Worm (Caenorhabditis elegans): ENCODE measurements around the gene ugt-13.
A peak's percentile ranks its signal among the peaks of the same experiment; 100 is the strongest.

The ugt-13 gene

DNA sequence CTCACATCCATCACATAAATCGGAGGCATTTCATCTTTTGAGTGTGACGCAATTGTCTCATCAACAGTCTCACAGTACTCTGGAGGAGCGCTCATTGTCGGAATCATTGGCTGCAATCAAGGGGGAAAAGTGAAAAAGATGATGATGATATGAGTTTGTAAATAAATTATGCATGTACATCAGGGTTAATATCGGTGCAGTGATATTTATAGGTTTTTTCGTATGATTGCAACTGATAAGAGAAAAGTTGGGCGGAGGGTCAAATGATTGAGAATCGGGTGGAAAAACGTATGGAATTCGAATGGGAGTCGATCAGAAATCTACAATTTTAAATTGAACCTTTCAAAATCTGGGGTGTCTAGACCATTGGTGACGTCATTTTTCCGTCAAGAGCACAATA is 6.2 kb downstream of the ugt-13 start, which contains the start of gene H23N18.6 (continued):
- TF ChIP-seq gei-8 (GFP tag; optimal IDR thresholded peaks at IDR 0.05) (no peak), php-3 (GFP tag; IDR thresholded peaks at IDR 0.05) (peak; percentile 48; the same call in 1 of the 2 replicates)

DNA sequence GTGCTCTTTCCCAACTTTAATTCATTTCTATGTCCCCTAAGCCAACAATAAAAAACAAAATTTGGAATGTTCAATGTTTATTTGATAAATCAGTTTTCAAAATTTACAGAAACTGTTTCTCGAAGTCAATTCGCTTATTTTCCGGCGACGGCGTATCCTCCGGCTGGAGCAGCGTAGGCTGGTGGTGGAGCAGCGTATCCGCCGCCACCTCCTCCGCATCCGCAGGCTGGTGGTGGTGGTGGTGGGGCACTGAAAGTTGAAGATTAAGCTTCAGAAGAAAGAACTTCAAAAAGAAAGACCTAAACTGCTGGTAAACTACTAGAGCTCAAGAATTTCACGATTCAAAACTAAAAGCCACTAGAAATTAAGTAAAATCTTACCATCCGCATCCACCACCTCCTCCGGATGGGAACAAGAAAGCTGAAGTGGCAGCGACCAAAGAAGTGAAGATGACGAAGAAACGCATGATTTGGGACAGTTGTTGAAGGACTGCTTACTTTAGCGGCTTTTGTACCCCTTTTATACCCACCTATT is 9.5 kb downstream of the ugt-13 start, which contains the start of gene C02E7.7:
TSS of gene C02E7.7 (minus strand) at position 484 of the 534 bp plus-strand sequence.
- TF ChIP-seq lin-1 (GFP tag; IDR thresholded peaks at IDR 0.05) (no peak), set-16 (GFP tag; IDR thresholded peaks at IDR 0.05) (peak; percentile 80), skn-1 (tag; optimal IDR thresholded peaks at IDR 0.05) (no peak)

DNA sequence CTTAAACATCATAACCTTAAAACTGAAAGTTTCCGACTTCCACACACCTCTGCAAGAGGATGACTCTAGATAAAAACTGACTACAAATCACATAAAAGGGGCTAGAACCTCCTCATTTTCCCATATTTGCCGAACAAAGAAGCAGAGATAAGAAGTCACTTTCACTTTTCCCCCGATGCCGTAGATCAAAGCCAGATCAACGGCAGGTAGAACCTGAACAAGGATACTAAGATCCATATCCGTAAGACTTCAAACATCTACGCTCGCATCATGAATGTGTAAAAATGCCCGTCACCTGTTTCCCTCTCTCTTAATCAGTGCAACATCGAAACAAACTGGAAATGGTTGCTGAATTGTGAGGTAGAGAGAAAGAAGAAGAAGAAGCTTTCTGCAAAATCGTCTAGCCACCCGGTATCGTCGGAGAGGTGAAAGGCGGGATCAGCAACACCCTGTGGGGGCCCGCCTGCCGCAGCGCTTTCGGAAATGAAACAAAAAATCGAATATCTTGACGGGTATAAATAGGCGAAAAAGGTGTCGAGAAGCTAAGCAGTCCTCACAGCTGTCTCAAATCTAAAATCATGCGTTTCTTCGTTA is 10.1 kb downstream of the ugt-13 start, which contains the start of gene C02E7.6:
TSS of gene C02E7.6 (plus strand) at position 544 of the 594 bp plus-strand sequence.
- TF ChIP-seq arid-1 (GFP tag; conservative IDR thresholded peaks at IDR 0.05): no peak
- TF ChIP-seq dpl-1 (GFP tag; optimal IDR thresholded peaks at IDR 0.05): no peak
- no peak for TF ChIP-seq Y5F2A.4 (GFP tag; optimal IDR thresholded peaks at IDR 0.05)
- TF ChIP-seq hlh-11 (tag; optimal IDR thresholded peaks at IDR 0.05): peak; percentile 69
- peak; percentile 48 for TF ChIP-seq nhr-10 (tag; optimal IDR thresholded peaks at IDR 0.05)
- TF ChIP-seq spr-1 (tag; optimal IDR thresholded peaks at IDR 0.05): peak; percentile 4
- TF ChIP-seq ceh-62 (tag; optimal IDR thresholded peaks at IDR 0.05): no peak
- no peak for TF ChIP-seq D1046.2 (GFP tag; IDR thresholded peaks at IDR 0.05)
- TF ChIP-seq nhr-102 (tag; optimal IDR thresholded peaks at IDR 0.05): peak; percentile 62
- TF ChIP-seq ceh-20 (GFP tag; IDR thresholded peaks at IDR 0.05): no peak
- no peak for TF ChIP-seq zfp-3 (GFP tag; conservative IDR thresholded peaks at IDR 0.05)
- peak; percentile 30 for TF ChIP-seq nhr-28 (tag; optimal IDR thresholded peaks at IDR 0.05)
- peak; percentile 47 for TF ChIP-seq cey-2 (tag; optimal IDR thresholded peaks at IDR 0.05; ENCODE audit: borderline replicate concordance, insufficient read depth)
- TF ChIP-seq mxl-3 (GFP tag; optimal IDR thresholded peaks at IDR 0.05): peak; percentile 43
- peak in 1 of 2 experiments; percentile 6 for TF ChIP-seq mdl-1 (tag; optimal IDR thresholded peaks at IDR 0.05)
- peak; percentile 93 for TF ChIP-seq nhr-48 (tag; optimal IDR thresholded peaks at IDR 0.05)

DNA sequence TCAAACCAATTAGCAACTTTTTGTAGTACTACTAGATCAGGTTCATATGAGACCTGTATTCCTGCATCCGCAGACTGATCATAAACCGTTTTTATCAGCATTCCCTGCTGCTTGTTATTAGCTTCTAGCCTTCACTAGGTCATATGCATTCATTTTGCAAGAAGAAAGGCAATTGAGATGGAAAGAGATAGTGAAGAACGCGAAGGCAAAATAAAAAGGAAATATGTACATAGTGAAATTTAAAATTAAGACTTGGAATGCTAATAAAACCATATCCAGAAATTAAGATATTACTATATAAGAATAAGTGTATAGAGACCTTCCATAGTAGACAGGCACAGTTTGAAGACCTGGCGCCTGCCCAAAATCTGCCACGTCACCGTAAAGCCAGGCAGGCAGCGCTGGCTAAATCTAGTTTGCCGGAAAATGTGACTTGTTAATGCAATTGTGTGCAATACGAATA is 12.0 kb downstream of the ugt-13 start, which contains the start of the genes C02E7.8 and srh-23:
TSS of gene C02E7.8 (minus strand) at position 101 of the 463 bp plus-strand sequence.
TSS of gene srh-23 (plus strand) at position 413 of the 463 bp plus-strand sequence.
- no peak for TF ChIP-seq zip-2 (tag; optimal IDR thresholded peaks at IDR 0.05)
- TF ChIP-seq nhr-111 (GFP tag; optimal IDR thresholded peaks at IDR 0.05): no peak
- TF ChIP-seq lin-13 (GFP tag; optimal IDR thresholded peaks at IDR 0.05): no peak
- no peak for TF ChIP-seq rbr-2 (tag; optimal IDR thresholded peaks at IDR 0.05)
- no peak for TF ChIP-seq hlh-11 (tag; optimal IDR thresholded peaks at IDR 0.05)
- TF ChIP-seq lin-1 (GFP tag; IDR thresholded peaks at IDR 0.05): no peak
- TF ChIP-seq aha-1 (tag): no peak
- no peak for TF ChIP-seq mxl-2 (GFP tag; conservative IDR thresholded peaks at IDR 0.05)
- TF ChIP-seq daf-8 (GFP tag; IDR thresholded peaks at IDR 0.05): no peak
- TF ChIP-seq saeg-2 (GFP tag; IDR thresholded peaks at IDR 0.05): no peak
- no peak for TF ChIP-seq F10B5.3 (tag; optimal IDR thresholded peaks at IDR 0.05)
- TF ChIP-seq set-16 (GFP tag; IDR thresholded peaks at IDR 0.05): no peak
- TF ChIP-seq fkh-10 (GFP tag; optimal IDR thresholded peaks at IDR 0.05): no peak

DNA sequence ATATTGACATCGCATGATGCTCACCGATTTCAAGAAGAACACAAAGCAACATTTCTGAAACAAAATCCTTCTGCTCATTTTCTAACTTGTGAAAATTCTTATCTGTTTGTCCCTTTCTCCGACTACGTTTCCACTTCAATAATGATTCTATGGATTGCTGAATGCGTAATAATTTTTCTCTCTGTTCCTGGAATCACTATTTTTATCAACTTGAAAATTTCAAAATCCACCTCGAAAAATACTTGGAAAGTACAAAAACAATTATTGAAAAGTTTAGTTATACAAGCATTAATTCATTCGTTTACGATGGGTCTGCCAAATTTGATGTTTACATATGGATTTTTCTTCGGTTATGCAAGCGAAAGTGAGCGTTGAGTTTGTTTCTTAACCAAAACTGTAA is 13.3 kb downstream of the ugt-13 start, which contains the start of gene srh-22:
TSS of gene srh-22 (plus strand) at position 301 of the 400 bp plus-strand sequence.
- TF ChIP-seq unc-39 (tag; optimal IDR thresholded peaks at IDR 0.05): no peak
- no peak for TF ChIP-seq T20F7.1 (GFP tag; optimal IDR thresholded peaks at IDR 0.05)
- TF ChIP-seq ceh-82 (tag; optimal IDR thresholded peaks at IDR 0.05): no peak
- TF ChIP-seq Y48G9A.11 (GFP tag; IDR thresholded peaks at IDR 0.05): no peak
- no peak for TF ChIP-seq nhr-28 (tag; optimal IDR thresholded peaks at IDR 0.05)
- no peak for TF ChIP-seq nhr-111 (GFP tag; optimal IDR thresholded peaks at IDR 0.05)
- no peak for TF ChIP-seq egl-27 (tag; optimal IDR thresholded peaks at IDR 0.05)
- TF ChIP-seq nhr-48 (tag; optimal IDR thresholded peaks at IDR 0.05): no peak
- TF ChIP-seq pha-4 (GFP tag; IDR thresholded peaks at IDR 0.05): no peak
- TF ChIP-seq pha-4 (tag; optimal IDR thresholded peaks at IDR 0.05): no peak
- TF ChIP-seq zfp-3 (GFP tag; conservative IDR thresholded peaks at IDR 0.05): no peak
- TF ChIP-seq mxl-2 (GFP tag; conservative IDR thresholded peaks at IDR 0.05): no peak
- no peak for TF ChIP-seq nhr-42 (GFP tag; IDR thresholded peaks at IDR 0.05)
- no peak for TF ChIP-seq nhr-41 (GFP tag; IDR thresholded peaks at IDR 0.05)
- TF ChIP-seq nhr-6 (tag; optimal IDR thresholded peaks at IDR 0.05): no peak

All from whole organism, L4 larva.